Worm (Caenorhabditis elegans) whole organism, young adult: Measurements from ENCODE around the gene mfsd-11.

Experiments used
- F10E7.11 ChIP-seq: sonication (generic microtip); optimal IDR thresholded peaks from 2 replicates; lab custom pipeline; 2017; ENCODE audit warnings: mild to moderate bottlenecking, missing genetic modification characterization, moderate library complexity, missing compliant biosample characterization
- F23B12.7 ChIP-seq: sonication (generic microtip); optimal IDR thresholded peaks from 2 replicates; lab custom pipeline; 2017; ENCODE audit warnings: missing genetic modification characterization, mild to moderate bottlenecking, missing compliant biosample characterization, antibody characterized with exemption, moderate library complexity; ENCODE audit not compliant: insufficient read depth
- F33H1.4 ChIP-seq: fragments of 200-800 bp; sonication (Bioruptor generic); IDR thresholded peaks from 2 replicates; pipeline ENCODE4 v1.3.6; 2022; ENCODE audit warnings: missing genetic modification reagents, missing genetic modification characterization, missing compliant biosample characterization
- F55B11.4 ChIP-seq: sonication (generic microtip); optimal IDR thresholded peaks from 2 replicates; lab custom pipeline; 2016; ENCODE audit warnings: missing compliant biosample characterization, missing genetic modification characterization, borderline replicate concordance; ENCODE audit not compliant: insufficient read depth
- ama-1 ChIP-seq, 3 experiments: fragments of 150-350 bp in 1 of 3; sonication (generic microtip) in 2 of 3; optimal IDR thresholded peaks; 2 replicates each; lab custom pipeline; 2014 to 2018; ENCODE audit warnings: missing biosample characterization in 2 of 3, missing genetic modification characterization in 2 of 3, missing genetic modification reagents in 2 of 3
- aptf-2 ChIP-seq: fragments of 200-800 bp; sonication (Bioruptor generic); conservative IDR thresholded peaks from 2 replicates; pipeline ENCODE4 v1.3.6; 2022; ENCODE audit warnings: missing genetic modification reagents, missing genetic modification characterization, missing compliant biosample characterization
- athp-1 ChIP-seq: sonication (generic microtip); optimal IDR thresholded peaks from 2 replicates; lab custom pipeline; 2017; ENCODE audit warnings: mild to moderate bottlenecking, missing genetic modification characterization, missing compliant biosample characterization
- bed-2 ChIP-seq: fragments of 200-800 bp; sonication (Bioruptor generic); IDR thresholded peaks from 2 replicates; pipeline ENCODE4 v1.3.6; 2022; ENCODE audit warnings: missing genetic modification reagents, missing genetic modification characterization, missing compliant biosample characterization
- ceh-58 ChIP-seq: fragments of 200-800 bp; sonication (Bioruptor generic); IDR thresholded peaks from 2 replicates; pipeline ENCODE4 v1.3.6; 2022; ENCODE audit warnings: missing genetic modification characterization, missing compliant biosample characterization
- him-1 ChIP-seq: sonication (generic microtip); optimal IDR thresholded peaks from 2 replicates; lab custom pipeline; 2016; ENCODE audit warnings: missing genotype, missing genetic modification reagents, missing genetic modification characterization, missing compliant biosample characterization
- nfya-1 ChIP-seq: sonication (generic microtip); optimal IDR thresholded peaks from 2 replicates; lab custom pipeline; 2017; ENCODE audit warnings: antibody characterized with exemption, missing compliant biosample characterization, missing genetic modification characterization, borderline replicate concordance; ENCODE audit not compliant: insufficient read depth
- nhr-80 ChIP-seq: sonication (generic microtip); optimal IDR thresholded peaks from 2 replicates; lab custom pipeline; 2016; ENCODE audit warnings: missing genetic modification characterization, missing compliant biosample characterization
- ztf-6 ChIP-seq: fragments of 200-800 bp; sonication (Bioruptor generic); IDR thresholded peaks from 2 replicates; pipeline ENCODE4 v1.3.6; 2022; ENCODE audit warnings: missing genetic modification reagents, missing genetic modification characterization, missing compliant biosample characterization

- no peak for TF ChIP-seq him-1 (tag; lab: Kevin White, UChicago)
- TF ChIP-seq nhr-80 (tag; lab: Kevin White, UChicago) = no peak
- no peak for TF ChIP-seq F10E7.11 (tag; lab: Kevin White, UChicago)
- no peak for TF ChIP-seq F23B12.7 (tag; lab: Kevin White, UChicago)
- no peak for TF ChIP-seq ceh-58
- no peak for TF ChIP-seq F33H1.4
- TF ChIP-seq nfya-1 = no peak
- TF ChIP-seq ztf-6 (GFP tag; lab: Robert Waterston, UW) = no peak
- no peak for TF ChIP-seq F55B11.4 (tag; lab: Kevin White, UChicago)
- no peak for TF ChIP-seq ama-1 (optimal IDR thresholded peaks at IDR 0.05; lab: Kevin White, UChicago)
- TF ChIP-seq ama-1 (GFP tag; optimal IDR thresholded peaks at IDR 0.05; lab: Kevin White, UChicago) = no peak
- no peak for TF ChIP-seq bed-2 (GFP tag; lab: Robert Waterston, UW)
- no peak for TF ChIP-seq aptf-2 (GFP tag; lab: Robert Waterston, UW)
- no peak for TF ChIP-seq athp-1 (tag; lab: Kevin White, UChicago)
These were observed 32.7 kb upstream of the mfsd-11 start for ce11 chrX:12186592-12186991.
